Fruit fly (Drosophila melanogaster): ENCODE results near the gene CG3330.

CG3330 gene

dm6 chr3R:27330782-27331181 is at the start of gene CG3330:
CG3330 (minus strand) TSS chr3R:27330882.
- TF ChIP-seq sv (GFP tag; optimal IDR thresholded peaks at IDR 0.05) = no peak
- no peak for TF ChIP-seq dl (GFP tag; optimal IDR thresholded peaks at IDR 0.05; ENCODE audit: insufficient read depth in 1 of 2, partially characterized antibody in 2 of 2)
- TF ChIP-seq usp (GFP tag; optimal IDR thresholded peaks at IDR 0.05) = no peak
- no peak for TF ChIP-seq brk (GFP tag; optimal IDR thresholded peaks at IDR 0.05)
- no peak for TF ChIP-seq dsf (GFP tag; optimal IDR thresholded peaks at IDR 0.05; ENCODE audit: borderline replicate concordance)
- no peak for TF ChIP-seq rgr (GFP tag; optimal IDR thresholded peaks at IDR 0.05)
- TF ChIP-seq Mio (GFP tag; optimal IDR thresholded peaks at IDR 0.05) = no peak

dm6 chr3R:27368617-27369016 is 37.9 kb upstream of the CG3330 start, which contains the start of gene CG46335:
CG46335 (minus strand) TSS chr3R:27368717.
- no peak for TF ChIP-seq br (GFP tag; optimal IDR thresholded peaks at IDR 0.05)
- no peak for TF ChIP-seq Hr83 (GFP tag; optimal IDR thresholded peaks at IDR 0.05; ENCODE audit: poor library complexity, severe bottlenecking)
- TF ChIP-seq CG32264 (GFP tag; optimal IDR thresholded peaks at IDR 0.05) = no peak
- no peak for TF ChIP-seq foxo (GFP tag; optimal IDR thresholded peaks at IDR 0.05)
- no peak for TF ChIP-seq dsf (GFP tag; optimal IDR thresholded peaks at IDR 0.05; ENCODE audit: borderline replicate concordance)
- no peak for TF ChIP-seq Sp1 (GFP tag; optimal IDR thresholded peaks at IDR 0.05)
- TF ChIP-seq rgr (GFP tag; optimal IDR thresholded peaks at IDR 0.05) = no peak
- TF ChIP-seq Jra (GFP tag; optimal IDR thresholded peaks at IDR 0.05) = no peak
- no peak for TF ChIP-seq Vsx2 (GFP tag; optimal IDR thresholded peaks at IDR 0.05; ENCODE audit: partially characterized antibody)
- TF ChIP-seq Myc (optimal IDR thresholded peaks at IDR 0.05) = no peak
- no peak for TF ChIP-seq fru (GFP tag; optimal IDR thresholded peaks at IDR 0.05)
- no peak for TF ChIP-seq Abd-B (GFP tag; optimal IDR thresholded peaks at IDR 0.05)
- no peak for TF ChIP-seq OdsH (GFP tag; optimal IDR thresholded peaks at IDR 0.05)

dm6 chr3R:27340322-27340721 is 9.6 kb upstream of the CG3330 start, which contains the start of gene CG42534:
CG42534 (plus strand) TSS chr3R:27340622.
- TF ChIP-seq Dif (GFP tag; optimal IDR thresholded peaks at IDR 0.05; ENCODE audit: partially characterized antibody) (no peak), sage (GFP tag; optimal IDR thresholded peaks at IDR 0.05) (no peak), pan (optimal IDR thresholded peaks at IDR 0.05) (no peak), CrebA (GFP tag; optimal IDR thresholded peaks at IDR 0.05; ENCODE audit: borderline replicate concordance) (no peak), woc (GFP tag; optimal IDR thresholded peaks at IDR 0.05) (no peak), brk (GFP tag; optimal IDR thresholded peaks at IDR 0.05) (no peak), CG32264 (GFP tag; optimal IDR thresholded peaks at IDR 0.05) (no peak), Hnf4 (GFP tag; optimal IDR thresholded peaks at IDR 0.05) (no peak), Rel (GFP tag; optimal IDR thresholded peaks at IDR 0.05) (no peak), Rel (tag; optimal IDR thresholded peaks at IDR 0.05) (no peak), ey (GFP tag; optimal IDR thresholded peaks at IDR 0.05) (no peak), dmrt93B (GFP tag; optimal IDR thresholded peaks at IDR 0.05) (no peak), jim (GFP tag; optimal IDR thresholded peaks at IDR 0.05) (no peak)

dm6 chr3R:27322225-27322624 is 8.5 kb downstream of the CG3330 start, which contains the start of gene CG3339:
CG3339 (minus strand) TSS chr3R:27322325.
- TF ChIP-seq h (GFP tag; optimal IDR thresholded peaks at IDR 0.05) = no peak

- TF ChIP-seq dsf (GFP tag; optimal IDR thresholded peaks at IDR 0.05; ENCODE audit: borderline replicate concordance) (no peak), dmrt93B (GFP tag; optimal IDR thresholded peaks at IDR 0.05) (no peak)
Measured at dm6 chr3R:27294113-27294512, 36.6 kb downstream of the CG3330 start.

dm6 chr3R:27293065-27293464 is 37.6 kb downstream of the CG3330 start:
- TF ChIP-seq lola (GFP tag; optimal IDR thresholded peaks at IDR 0.05) (no peak), Myc (optimal IDR thresholded peaks at IDR 0.05) (no peak), ey (GFP tag; optimal IDR thresholded peaks at IDR 0.05) (no peak), pan (optimal IDR thresholded peaks at IDR 0.05) (no peak), dl (GFP tag; optimal IDR thresholded peaks at IDR 0.05; ENCODE audit: insufficient read depth in 1 of 2, partially characterized antibody in 2 of 2) (no peak), Abd-B (GFP tag; optimal IDR thresholded peaks at IDR 0.05) (no peak), Hnf4 (GFP tag; optimal IDR thresholded peaks at IDR 0.05) (no peak), CrebA (GFP tag; optimal IDR thresholded peaks at IDR 0.05; ENCODE audit: borderline replicate concordance) (no peak), Dif (GFP tag; optimal IDR thresholded peaks at IDR 0.05; ENCODE audit: partially characterized antibody) (no peak), rgr (GFP tag; optimal IDR thresholded peaks at IDR 0.05) (no peak), brk (GFP tag; optimal IDR thresholded peaks at IDR 0.05) (no peak), psq (GFP tag; optimal IDR thresholded peaks at IDR 0.05) (no peak), Rel (GFP tag; optimal IDR thresholded peaks at IDR 0.05) (no peak), Rel (tag; optimal IDR thresholded peaks at IDR 0.05) (no peak)

Measured in whole organism, wandering third instar larva.